Worm (Caenorhabditis elegans): Measurements from ENCODE around the gene T25E12.6.

DNA sequence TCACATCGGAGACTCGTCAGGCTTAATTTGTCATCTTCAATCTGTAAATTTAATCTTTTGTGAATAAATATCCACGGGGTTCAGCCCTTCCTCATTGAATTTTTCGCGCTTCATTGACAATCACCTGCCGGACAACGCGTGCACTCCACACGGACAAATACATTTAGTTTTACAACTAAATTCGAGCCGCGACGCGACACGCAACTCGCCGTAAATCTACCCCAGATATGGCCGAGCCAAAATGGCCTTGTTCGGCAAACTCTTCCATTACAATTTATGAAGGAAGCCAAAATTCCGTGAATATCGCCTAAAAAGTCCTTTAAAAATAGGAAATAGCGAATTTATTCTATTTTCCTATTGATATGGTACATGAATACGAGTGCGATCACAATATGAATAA is 2.6 kb downstream of the T25E12.6 start:
- TF ChIP-seq nhr-12 (tag; optimal IDR thresholded peaks at IDR 0.05) (no peak), dpl-1 (GFP tag; optimal IDR thresholded peaks at IDR 0.05) (no peak), unc-62 (GFP tag; optimal IDR thresholded peaks at IDR 0.05) (no peak), ztf-11 (tag; optimal IDR thresholded peaks at IDR 0.05) (no peak), nhr-28 (tag; optimal IDR thresholded peaks at IDR 0.05) (no peak), zip-4 (GFP tag; optimal IDR thresholded peaks at IDR 0.05) (no peak)

All from whole organism, L1 larva.